Worm (Caenorhabditis elegans) whole organism, L1 larva: ENCODE data around the gene C56A3.4.

Source experiments
- C04F5.9 ChIP-seq: sonication (generic microtip); optimal IDR thresholded peaks from 2 replicates; lab custom pipeline; 2016; ENCODE audit warnings: missing genetic modification characterization, missing compliant biosample characterization
- C16A3.4 ChIP-seq: fragments of 150-350 bp; optimal IDR thresholded peaks from 2 replicates; lab custom pipeline; 2014; ENCODE audit warnings: missing biosample characterization, missing genetic modification characterization
- C34B4.2 ChIP-seq: sonication (generic microtip); optimal IDR thresholded peaks from 2 replicates; lab custom pipeline; 2017; ENCODE audit warnings: mild to moderate bottlenecking, missing genetic modification characterization, missing compliant biosample characterization
- F16B12.6 ChIP-seq: fragments of 150-350 bp; optimal IDR thresholded peaks from 2 replicates; lab custom pipeline; 2014; ENCODE audit warnings: missing biosample characterization, missing genetic modification characterization
- Y116A8C.19 ChIP-seq: sonication (generic microtip); optimal IDR thresholded peaks from 2 replicates; lab custom pipeline; 2016; ENCODE audit warnings: missing compliant biosample characterization, missing genetic modification characterization, borderline replicate concordance
- aha-1 ChIP-seq: fragments of 150-350 bp; optimal IDR thresholded peaks from 2 replicates; lab custom pipeline; 2014; ENCODE audit warnings: missing biosample characterization, missing genetic modification characterization
- ceh-63 ChIP-seq: fragments of 200-800 bp; sonication (Bioruptor generic); optimal IDR thresholded peaks from 2 replicates; lab custom pipeline; 2018; ENCODE audit warnings: mild to moderate bottlenecking, missing genetic modification characterization, missing compliant biosample characterization
- ceh-82 ChIP-seq, 3 experiments: fragments of 150-350 bp in 1 of 3; sonication (generic microtip) in 2 of 3; optimal IDR thresholded peaks; 2 replicates each; lab custom pipeline; 2014 to 2017; ENCODE audit warnings: missing biosample characterization in 3 of 3, missing genetic modification characterization in 3 of 3
- ceh-90 ChIP-seq: sonication (generic microtip); optimal IDR thresholded peaks from 2 replicates; lab custom pipeline; 2016; ENCODE audit warnings: missing genetic modification characterization, missing compliant biosample characterization
- ces-1 ChIP-seq: fragments of 150-350 bp; optimal IDR thresholded peaks from 2 replicates; lab custom pipeline; 2014; ENCODE audit warnings: missing biosample characterization, missing genetic modification reagents, missing genetic modification characterization
- efl-1 ChIP-seq, 4 experiments: fragments of 150-350 bp; optimal IDR thresholded peaks in 3 of 4; peaks in 1 of 4; 1 replicate in 1 of 4; 2 replicates in 3 of 4; lab custom pipeline; 2014; ENCODE audit warnings: missing biosample characterization in 2 of 4, missing genetic modification characterization in 2 of 4, missing genetic modification reagents in 2 of 4
- elt-2 ChIP-seq: sonication (generic microtip); optimal IDR thresholded peaks from 2 replicates; lab custom pipeline; 2016; ENCODE audit warnings: missing genetic modification characterization, mild to moderate bottlenecking, inconsistent platforms, missing compliant biosample characterization, missing genetic modification reagents
- elt-3 ChIP-seq, 6 experiments: fragments of 150-350 bp in 1 of 6; sonication (generic microtip); optimal IDR thresholded peaks; 2 replicates each; lab custom pipeline; 2017 to 2018; ENCODE audit warnings: missing biosample characterization in 6 of 6, missing genetic modification characterization in 6 of 6, inconsistent platforms in 1 of 6
- grh-1 ChIP-seq: fragments of 200-800 bp; sonication (Bioruptor generic); IDR thresholded peaks from 2 replicates; pipeline ENCODE4 v1.3.6; 2022; ENCODE audit warnings: missing genetic modification reagents, missing genetic modification characterization, missing compliant biosample characterization
- hlh-4 ChIP-seq: sonication (generic microtip); optimal IDR thresholded peaks from 2 replicates; lab custom pipeline; 2016; ENCODE audit warnings: mild to moderate bottlenecking, missing genetic modification characterization, missing compliant biosample characterization
- hpl-2 ChIP-seq: fragments of 150-350 bp; optimal IDR thresholded peaks from 2 replicates; lab custom pipeline; 2014; ENCODE audit warnings: missing biosample characterization, missing genetic modification reagents, missing genetic modification characterization
- irx-1 ChIP-seq: sonication (generic microtip); optimal IDR thresholded peaks from 2 replicates; lab custom pipeline; 2016; ENCODE audit warnings: missing genetic modification characterization, missing compliant biosample characterization
- jun-1 ChIP-seq: fragments of 150-350 bp; optimal IDR thresholded peaks from 2 replicates; lab custom pipeline; 2014; ENCODE audit warnings: missing biosample characterization, missing genetic modification reagents, missing genetic modification characterization
- lin-13 ChIP-seq: fragments of 150-350 bp; optimal IDR thresholded peaks from 2 replicates; lab custom pipeline; 2014; ENCODE audit warnings: missing biosample characterization, missing genetic modification reagents, missing genetic modification characterization
- lin-14 ChIP-seq: fragments of 200-800 bp; sonication (Bioruptor generic); optimal IDR thresholded peaks from 2 replicates; lab custom pipeline; 2018; ENCODE audit warnings: mild to moderate bottlenecking, missing genetic modification characterization, moderate library complexity, missing compliant biosample characterization
- lin-15B ChIP-seq: fragments of 150-350 bp; sonication (generic microtip); optimal IDR thresholded peaks from 3 replicates; lab custom pipeline; 2014; ENCODE audit warnings: missing biosample characterization, missing genetic modification characterization
- lin-35 ChIP-seq, 2 experiments: fragments of 150-350 bp; optimal IDR thresholded peaks; 2 replicates each; lab custom pipeline; 2014; ENCODE audit warnings: missing biosample characterization in 2 of 2, missing genetic modification characterization in 2 of 2, missing genetic modification reagents in 2 of 2
- lin-39 ChIP-seq: fragments of 150-350 bp; optimal IDR thresholded peaks from 2 replicates; lab custom pipeline; 2014; ENCODE audit warnings: missing biosample characterization, missing genetic modification reagents, missing genetic modification characterization
- lir-3 ChIP-seq: sonication (generic microtip); optimal IDR thresholded peaks from 2 replicates; lab custom pipeline; 2016; ENCODE audit warnings: mild to moderate bottlenecking, missing genetic modification characterization, moderate library complexity, missing compliant biosample characterization; ENCODE audit not compliant: poor library complexity
- lsy-2 ChIP-seq, 2 experiments: fragments of 150-350 bp; optimal IDR thresholded peaks; 2 replicates each; lab custom pipeline; 2014; ENCODE audit warnings: missing biosample characterization in 2 of 2, missing genetic modification characterization in 2 of 2
- mab-9 ChIP-seq: fragments of 200-800 bp; sonication (Bioruptor generic); IDR thresholded peaks from 2 replicates; pipeline ENCODE4 v1.3.6; 2022; ENCODE audit warnings: missing genetic modification reagents, missing genetic modification characterization, missing compliant biosample characterization
- mef-2 ChIP-seq: fragments of 150-350 bp; optimal IDR thresholded peaks from 2 replicates; lab custom pipeline; 2014; ENCODE audit warnings: missing biosample characterization, missing genetic modification characterization
- nhr-12 ChIP-seq: sonication (generic microtip); optimal IDR thresholded peaks from 2 replicates; lab custom pipeline; 2017; ENCODE audit warnings: missing biosample characterization, missing genetic modification characterization
- nhr-20 ChIP-seq: sonication (generic microtip); optimal IDR thresholded peaks from 2 replicates; lab custom pipeline; 2016; ENCODE audit warnings: mild to moderate bottlenecking, missing genetic modification characterization, missing compliant biosample characterization
- nhr-237 ChIP-seq: fragments of 150-350 bp; optimal IDR thresholded peaks from 2 replicates; lab custom pipeline; 2014; ENCODE audit warnings: missing biosample characterization, missing genetic modification characterization
- nhr-47 ChIP-seq: sonication (generic microtip); optimal IDR thresholded peaks from 2 replicates; lab custom pipeline; 2016; ENCODE audit warnings: mild to moderate bottlenecking, missing genetic modification characterization, moderate library complexity, missing compliant biosample characterization
- nhr-77 ChIP-seq: fragments of 150-350 bp; optimal IDR thresholded peaks from 2 replicates; lab custom pipeline; 2014; ENCODE audit warnings: missing biosample characterization, missing genetic modification characterization
- nhr-84 ChIP-seq: sonication (generic microtip); optimal IDR thresholded peaks from 2 replicates; lab custom pipeline; 2017; ENCODE audit warnings: missing biosample characterization, missing genetic modification characterization
- nhr-90 ChIP-seq: sonication (generic microtip); optimal IDR thresholded peaks from 2 replicates; lab custom pipeline; 2016; ENCODE audit warnings: mild to moderate bottlenecking, missing genetic modification characterization, missing compliant biosample characterization; ENCODE audit not compliant: poor library complexity
- pag-3 ChIP-seq: sonication (generic microtip); optimal IDR thresholded peaks from 2 replicates; lab custom pipeline; 2017; ENCODE audit warnings: missing genetic modification characterization, mild to moderate bottlenecking, missing compliant biosample characterization, antibody characterized with exemption, borderline replicate concordance; ENCODE audit not compliant: insufficient read depth
- pqm-1 ChIP-seq: sonication (generic microtip); optimal IDR thresholded peaks from 3 replicates; lab custom pipeline; 2017; ENCODE audit warnings: missing biosample characterization, missing genetic modification characterization
- snpc-4 ChIP-seq: fragments of 150-350 bp; optimal IDR thresholded peaks from 2 replicates; lab custom pipeline; 2014; ENCODE audit warnings: missing biosample characterization, missing genetic modification characterization
- snu-23 ChIP-seq: sonication (generic microtip); optimal IDR thresholded peaks from 2 replicates; lab custom pipeline; 2016; ENCODE audit warnings: missing genetic modification characterization, missing compliant biosample characterization
- sox-4 ChIP-seq: sonication (generic microtip); optimal IDR thresholded peaks from 2 replicates; lab custom pipeline; 2016; ENCODE audit warnings: missing genetic modification characterization, missing compliant biosample characterization
- sup-37 ChIP-seq: fragments of 200-800 bp; sonication (Bioruptor generic); optimal IDR thresholded peaks from 2 replicates; lab custom pipeline; 2018; ENCODE audit warnings: mild to moderate bottlenecking, missing genetic modification characterization, missing compliant biosample characterization
- swsn-7 ChIP-seq: sonication (generic microtip); optimal IDR thresholded peaks from 2 replicates; lab custom pipeline; 2016; ENCODE audit warnings: missing genetic modification characterization, missing compliant biosample characterization
- tlp-1 ChIP-seq: fragments of 150-350 bp; optimal IDR thresholded peaks from 2 replicates; lab custom pipeline; 2014; ENCODE audit warnings: missing biosample characterization, missing genetic modification characterization
- unc-130 ChIP-seq: fragments of 150-350 bp; optimal IDR thresholded peaks from 2 replicates; lab custom pipeline; 2017; ENCODE audit warnings: missing biosample characterization, missing genetic modification characterization, inconsistent platforms
- xbp-1 ChIP-seq: sonication (generic microtip); optimal IDR thresholded peaks from 2 replicates; lab custom pipeline; 2016; ENCODE audit warnings: missing genetic modification characterization, missing compliant biosample characterization
- zag-1 ChIP-seq: fragments of 150-350 bp; optimal IDR thresholded peaks from 2 replicates; lab custom pipeline; 2014; ENCODE audit warnings: missing biosample characterization, missing genetic modification characterization
- zip-4 ChIP-seq: fragments of 200-800 bp; sonication (Bioruptor generic); optimal IDR thresholded peaks from 2 replicates; lab custom pipeline; 2018; ENCODE audit warnings: mild to moderate bottlenecking, missing genetic modification characterization, moderate library complexity, missing compliant biosample characterization

Gene C56A3.4

ce11 chrV:13576828-13577227 is 25.3 kb upstream of the C56A3.4 start:
- no peak for TF ChIP-seq nhr-90 (tag; lab: Kevin White, UChicago)
- no peak for TF ChIP-seq snpc-4 (tag; lab: Kevin White, UChicago)
- no peak for TF ChIP-seq lir-3 (tag; lab: Kevin White, UChicago)
- no peak for TF ChIP-seq lin-13 (GFP tag; lab: Kevin White, UChicago)
- no peak for TF ChIP-seq zag-1 (tag; lab: Kevin White, UChicago)
- TF ChIP-seq pqm-1: peak; percentile 66
- no peak for TF ChIP-seq sox-4 (tag; lab: Kevin White, UChicago)
- no peak for TF ChIP-seq nhr-12 (tag; lab: Kevin White, UChicago)
- no peak for TF ChIP-seq irx-1 (tag; lab: Kevin White, UChicago)
- TF ChIP-seq mef-2 (tag; lab: Kevin White, UChicago): no peak
- no peak for TF ChIP-seq xbp-1
- TF ChIP-seq elt-3 (tag; optimal IDR thresholded peaks at IDR 0.05; lab: Kevin White, UChicago): no peak
- TF ChIP-seq nhr-237 (tag; lab: Kevin White, UChicago): no peak
- no peak for TF ChIP-seq lin-15B (tag; lab: Kevin White, UChicago)
- TF ChIP-seq tlp-1 (tag; lab: Kevin White, UChicago): no peak
- TF ChIP-seq aha-1: no peak
- no peak for TF ChIP-seq ceh-82 (tag; optimal IDR thresholded peaks at IDR 0.05; lab: Kevin White, UChicago)
- no peak for TF ChIP-seq nhr-47 (tag; lab: Kevin White, UChicago)
- TF ChIP-seq elt-2 (tag; lab: Kevin White, UChicago): peak; percentile 62
- peak in 1 of 2 experiments; percentile 43 for TF ChIP-seq lin-35 (GFP tag; optimal IDR thresholded peaks at IDR 0.05; lab: Kevin White, UChicago)
- TF ChIP-seq zip-4 (GFP tag; lab: Kevin White, UChicago): no peak
- TF ChIP-seq ceh-63 (GFP tag; lab: Kevin White, UChicago): no peak
- TF ChIP-seq F16B12.6 (tag; lab: Kevin White, UChicago): no peak
- no peak for TF ChIP-seq mab-9 (GFP tag; lab: Robert Waterston, UW)
- no peak for TF ChIP-seq ceh-90
- peak; percentile 3 for TF ChIP-seq jun-1 (tag; lab: Kevin White, UChicago)
- no peak for TF ChIP-seq C34B4.2
- TF ChIP-seq pag-3: no peak
- no peak for TF ChIP-seq hlh-4 (tag; lab: Kevin White, UChicago)

ce11 chrV:13575866-13576265 is 24.3 kb upstream of the C56A3.4 start:
- TF ChIP-seq nhr-77 (tag; lab: Kevin White, UChicago) (no peak), lin-39 (tag; lab: Kevin White, UChicago) (no peak), nhr-84 (tag; lab: Kevin White, UChicago) (no peak), xbp-1 (no peak), unc-130 (tag; lab: Kevin White, UChicago) (no peak), grh-1 (GFP tag; lab: Robert Waterston, UW) (no peak)

ce11 chrV:13571714-13572258 is 20.2 kb upstream of the C56A3.4 start, which contains the start of gene C50B8.4:
TSS of gene C50B8.4 (plus strand) at chrV:13572012.
- TF ChIP-seq lin-35 (GFP tag; optimal IDR thresholded peaks at IDR 0.05; lab: Kevin White, UChicago): peak in 1 of 2 experiments; percentile 32
- no peak for TF ChIP-seq snpc-4 (tag; lab: Kevin White, UChicago)
- peak; percentile 45 for TF ChIP-seq elt-2 (tag; lab: Kevin White, UChicago)

DNA sequence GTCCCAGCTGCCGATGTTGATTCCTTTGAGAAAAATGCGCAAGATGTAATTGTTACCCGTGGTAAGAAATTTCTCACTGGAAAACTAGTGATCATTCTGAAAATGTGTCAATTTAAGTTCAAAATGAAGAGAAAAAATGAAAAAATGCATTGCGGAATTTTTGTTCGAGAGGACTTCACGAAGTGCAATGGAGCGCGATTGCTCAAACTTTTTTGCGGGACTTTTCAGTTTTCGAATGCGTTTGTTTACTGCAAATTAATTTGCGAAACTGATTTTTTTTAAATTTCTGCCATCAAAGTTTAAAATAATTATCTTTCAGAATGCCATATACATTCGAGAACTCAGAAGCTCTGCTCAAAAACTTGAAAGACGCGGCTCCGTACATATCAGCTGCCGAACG is 17.0 kb upstream of the C56A3.4 start, which contains the start of the genes nuaf-1 and bir-2:
TSS of gene nuaf-1 (minus strand) at position 98 of the 400 bp plus-strand sequence.
TSS of gene bir-2 (plus strand) at position 318 of the 400 bp plus-strand sequence.
- TF ChIP-seq Y116A8C.19 (tag; lab: Kevin White, UChicago) (no peak), hpl-2 (GFP tag; lab: Kevin White, UChicago) (no peak), nhr-84 (tag; lab: Kevin White, UChicago) (no peak), swsn-7 (tag; lab: Kevin White, UChicago) (peak; percentile 63), C16A3.4 (tag; lab: Kevin White, UChicago) (peak; percentile 54), lin-14 (GFP tag; lab: Kevin White, UChicago) (peak; percentile 70), sup-37 (GFP tag; lab: Kevin White, UChicago) (no peak), efl-1 (optimal IDR thresholded peaks at IDR 0.05; lab: Kevin White, UChicago) (peak; percentile 68 to 82), efl-1 (GFP tag; optimal IDR thresholded peaks at IDR 0.05 in 1 of 2; lab: Kevin White, UChicago) (peak; percentile 85 to 98), snu-23 (GFP tag; lab: Kevin White, UChicago) (peak; percentile 73), ces-1 (no peak), unc-130 (tag; lab: Kevin White, UChicago) (peak; percentile 62), lsy-2 (tag; optimal IDR thresholded peaks at IDR 0.05; lab: Kevin White, UChicago) (peak; percentile 70 to 74), pag-3 (peak; percentile 27), nhr-20 (tag; lab: Kevin White, UChicago) (peak; percentile 59), zip-4 (GFP tag; lab: Kevin White, UChicago) (no peak), pqm-1 (no peak), C04F5.9 (tag; lab: Kevin White, UChicago) (no peak)
